Fruit fly (Drosophila melanogaster): ENCODE measurements around the gene CG15771.

DNA sequence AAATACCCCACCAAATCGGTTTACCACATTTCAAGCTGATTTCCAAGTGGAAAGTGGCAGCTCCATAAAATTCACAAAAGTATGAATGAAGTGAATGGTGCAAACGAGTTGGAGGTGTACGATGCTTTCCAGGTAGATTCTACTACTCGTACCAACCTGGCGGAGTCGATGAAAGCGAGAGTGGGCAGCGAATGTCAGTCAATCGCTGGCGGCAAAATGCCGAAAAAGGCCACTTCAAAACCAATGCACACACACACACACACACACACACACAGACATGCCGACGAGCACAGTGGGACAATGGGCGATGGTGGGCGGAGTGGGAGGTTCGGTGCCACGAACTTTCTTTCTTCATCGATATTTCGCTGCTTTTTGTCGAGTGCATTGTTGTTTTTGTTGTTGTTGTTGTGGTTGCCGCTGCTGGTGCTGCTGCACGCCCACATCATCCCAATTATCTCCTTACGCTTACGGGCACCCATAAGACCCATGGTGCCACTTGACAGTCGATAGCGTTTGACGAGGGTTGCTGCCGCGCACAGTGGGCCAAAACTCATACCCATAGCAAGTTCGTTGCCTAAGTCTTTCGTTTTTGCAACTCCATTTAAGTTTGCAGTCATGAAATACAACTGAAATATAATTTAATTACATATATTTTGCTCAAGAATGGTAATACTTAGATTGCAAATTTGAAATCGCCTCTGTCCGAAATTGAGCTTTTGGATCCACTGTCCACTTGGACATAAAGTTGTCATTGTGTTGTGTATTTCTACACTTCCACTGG lies 28.1 kb downstream of the CG15771 start:
- TF ChIP-seq CG8478 (optimal IDR thresholded peaks at IDR 0.05), result no peak
- no peak for TF ChIP-seq CTCF (optimal IDR thresholded peaks at IDR 0.05)

Data from S2 (cell line).